Worm (Caenorhabditis elegans): Measurements from ENCODE around the gene nspb-2.

nspb-2 gene

ce11 chrIV:6601213-6601724 lies 9.8 kb downstream of the nspb-2 start, which contains the start of gene sup-36 (continued):
- no peak for TF ChIP-seq lin-15B (tag; optimal IDR thresholded peaks at IDR 0.05)
- TF ChIP-seq lin-35 (GFP tag; optimal IDR thresholded peaks at IDR 0.05): peak in 1 of 2 experiments; percentile 45
- no peak for TF ChIP-seq hlh-17 (GFP tag; optimal IDR thresholded peaks at IDR 0.05; ENCODE audit: borderline replicate concordance)
- TF ChIP-seq zag-1 (tag; optimal IDR thresholded peaks at IDR 0.05): no peak
- peak; percentile 29 for TF ChIP-seq rnt-1 (tag; optimal IDR thresholded peaks at IDR 0.05)
- TF ChIP-seq fkh-4 (tag; optimal IDR thresholded peaks at IDR 0.05; ENCODE audit: borderline replicate concordance): no peak
- no peak for TF ChIP-seq snpc-4 (tag; optimal IDR thresholded peaks at IDR 0.05)
- no peak for TF ChIP-seq hlh-4 (tag; optimal IDR thresholded peaks at IDR 0.05)
- no peak for TF ChIP-seq C16A3.4 (tag; optimal IDR thresholded peaks at IDR 0.05)
- peak; percentile 28 for TF ChIP-seq snu-23 (GFP tag; optimal IDR thresholded peaks at IDR 0.05)
- TF ChIP-seq lir-3 (tag; optimal IDR thresholded peaks at IDR 0.05; ENCODE audit: poor library complexity): no peak
- TF ChIP-seq ceh-88 (GFP tag; IDR thresholded peaks at IDR 0.05): no peak
- no peak for TF ChIP-seq nhr-237 (tag; optimal IDR thresholded peaks at IDR 0.05)
- no peak for TF ChIP-seq nhr-77 (tag; optimal IDR thresholded peaks at IDR 0.05)
- TF ChIP-seq mep-1 (tag; optimal IDR thresholded peaks at IDR 0.05): no peak
- TF ChIP-seq ztf-11 (tag; optimal IDR thresholded peaks at IDR 0.05): no peak
- TF ChIP-seq efl-3 (GFP tag; optimal IDR thresholded peaks at IDR 0.05): no peak
- TF ChIP-seq nhr-47 (tag; optimal IDR thresholded peaks at IDR 0.05): no peak
- no peak for TF ChIP-seq blmp-1 (tag; optimal IDR thresholded peaks at IDR 0.05)
- TF ChIP-seq jun-1 (tag; optimal IDR thresholded peaks at IDR 0.05): no peak
- no peak for TF ChIP-seq hpl-2 (GFP tag; optimal IDR thresholded peaks at IDR 0.05)
- TF ChIP-seq dpl-1 (GFP tag; optimal IDR thresholded peaks at IDR 0.05): peak in 1 of 3 experiments; percentile 1
- TF ChIP-seq pqm-1 (tag; optimal IDR thresholded peaks at IDR 0.05): no peak
- TF ChIP-seq fkh-10 (GFP tag; optimal IDR thresholded peaks at IDR 0.05): no peak
- no peak for TF ChIP-seq lin-14 (GFP tag; optimal IDR thresholded peaks at IDR 0.05)
- TF ChIP-seq lin-13 (GFP tag; optimal IDR thresholded peaks at IDR 0.05): no peak
- no peak for TF ChIP-seq tlp-1 (tag; optimal IDR thresholded peaks at IDR 0.05)
- no peak for TF ChIP-seq Y116A8C.19 (tag; optimal IDR thresholded peaks at IDR 0.05; ENCODE audit: borderline replicate concordance)
- no peak for TF ChIP-seq nhr-12 (tag; optimal IDR thresholded peaks at IDR 0.05)
- TF ChIP-seq elt-3 (tag; optimal IDR thresholded peaks at IDR 0.05): no peak
- TF ChIP-seq mdl-1 (tag; optimal IDR thresholded peaks at IDR 0.05): no peak
- no peak for TF ChIP-seq zip-4 (GFP tag; optimal IDR thresholded peaks at IDR 0.05)
- TF ChIP-seq ces-1 (GFP tag; optimal IDR thresholded peaks at IDR 0.05): no peak
- TF ChIP-seq egl-27 (tag; optimal IDR thresholded peaks at IDR 0.05): no peak
- TF ChIP-seq ztf-4 (tag; optimal IDR thresholded peaks at IDR 0.05): no peak

DNA sequence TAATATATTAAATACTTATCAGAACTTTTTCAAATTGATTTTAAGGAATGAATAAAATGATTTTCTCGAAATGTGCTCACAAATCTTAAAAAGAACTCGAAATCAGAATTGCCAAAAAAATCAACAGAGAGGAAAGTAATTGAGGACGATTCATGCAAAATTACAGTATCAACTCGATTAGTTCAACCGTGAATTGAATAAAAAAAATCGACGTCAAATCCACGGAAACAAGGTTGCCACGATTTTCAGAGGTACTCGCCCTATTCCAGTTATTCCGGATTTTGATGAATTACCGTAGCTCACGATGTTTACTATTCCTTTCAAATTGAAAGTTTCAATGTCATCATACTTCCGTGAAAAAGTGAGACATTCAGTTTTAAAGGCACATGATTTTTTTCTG lies 10.9 kb downstream of the nspb-2 start, which contains the start of gene F15B10.3:
Gene F15B10.3 (plus strand): TSS at position 301 of the 400 bp plus-strand sequence.
- no peak for TF ChIP-seq sox-4 (tag; optimal IDR thresholded peaks at IDR 0.05)
- TF ChIP-seq snu-23 (GFP tag; optimal IDR thresholded peaks at IDR 0.05): no peak
- no peak for TF ChIP-seq pqm-1 (tag; optimal IDR thresholded peaks at IDR 0.05)
- no peak for TF ChIP-seq lin-39 (tag; optimal IDR thresholded peaks at IDR 0.05)
- TF ChIP-seq C04F5.9 (tag; optimal IDR thresholded peaks at IDR 0.05): no peak
- TF ChIP-seq elt-2 (tag; optimal IDR thresholded peaks at IDR 0.05): no peak
- TF ChIP-seq nhr-85 (tag): no peak
- TF ChIP-seq ceh-88 (GFP tag; IDR thresholded peaks at IDR 0.05): no peak
- no peak for TF ChIP-seq egl-13 (tag; optimal IDR thresholded peaks at IDR 0.05)
- TF ChIP-seq tlp-1 (tag; optimal IDR thresholded peaks at IDR 0.05): no peak
- no peak for TF ChIP-seq aly-2 (tag; optimal IDR thresholded peaks at IDR 0.05)
- TF ChIP-seq C16A3.4 (tag; optimal IDR thresholded peaks at IDR 0.05): no peak
- TF ChIP-seq snpc-4 (tag; optimal IDR thresholded peaks at IDR 0.05): no peak
- TF ChIP-seq ets-5 (GFP tag; IDR thresholded peaks at IDR 0.05): no peak
- no peak for TF ChIP-seq nhr-84 (tag; optimal IDR thresholded peaks at IDR 0.05)
